Fruit fly (Drosophila melanogaster): ENCODE measurements around the gene PH4alphaSG1.

PH4alphaSG1 gene

dm6 chr3R:30536432-30536831, 31.0 kb upstream of the PH4alphaSG1 start (continued):
- peak; percentile 22; the same call in 1 of the 2 replicates for TF ChIP-seq CG31224 (GFP tag; IDR thresholded peaks at IDR 0.05)
- peak; percentile 31; the same call in 1 of the 2 replicates for TF ChIP-seq Ptx1 (GFP tag; IDR thresholded peaks at IDR 0.05)
- TF ChIP-seq Xbp1 (GFP tag; optimal IDR thresholded peaks at IDR 0.05): peak; percentile 9
- peak; percentile 42 for TF ChIP-seq Ets65A (GFP tag)
- no peak for TF ChIP-seq CG1792 (GFP tag; optimal IDR thresholded peaks at IDR 0.05)
- peak; percentile 40 for TF ChIP-seq CG1603 (tag; optimal IDR thresholded peaks at IDR 0.05)
- no peak for TF ChIP-seq fd3F (GFP tag; optimal IDR thresholded peaks at IDR 0.05)
- TF ChIP-seq CG10366 (GFP tag; IDR thresholded peaks at IDR 0.05): peak; percentile 13; the same call in 1 of the 2 replicates
- no peak for TF ChIP-seq slou (GFP tag; optimal IDR thresholded peaks at IDR 0.05)
- TF ChIP-seq CG9876 (GFP tag; optimal IDR thresholded peaks at IDR 0.05): no peak
- peak; percentile 11 for TF ChIP-seq Nf-YC (tag; optimal IDR thresholded peaks at IDR 0.05)
- TF ChIP-seq CG6765 (GFP tag; optimal IDR thresholded peaks at IDR 0.05): no peak
- TF ChIP-seq dmrt11E (tag; optimal IDR thresholded peaks at IDR 0.05): no peak
- no peak for TF ChIP-seq CG8281 (tag; optimal IDR thresholded peaks at IDR 0.05)
- TF ChIP-seq Hr51 (GFP tag; optimal IDR thresholded peaks at IDR 0.05): peak in 1 of 2 experiments; percentile 35
- TF ChIP-seq D19A (tag; optimal IDR thresholded peaks at IDR 0.05): no peak
- 0 out of 3 replicates have a peak, but pooled peaks have one; percentile 26 for TF ChIP-seq CG17361 (GFP tag; IDR thresholded peaks at IDR 0.05)
- TF ChIP-seq CG4617 (GFP tag; optimal IDR thresholded peaks at IDR 0.05; ENCODE audit: borderline replicate concordance): no peak
- TF ChIP-seq CG13424 (tag; optimal IDR thresholded peaks at IDR 0.05): peak; percentile 22
- no peak; the same call in 1 of the 2 replicates for TF ChIP-seq H2.0 (GFP tag; IDR thresholded peaks at IDR 0.05)
- no peak; the same call in 1 of the 2 replicates for TF ChIP-seq crol (GFP tag; IDR thresholded peaks at IDR 0.05)
- peak; percentile 28 for TF ChIP-seq Sox102F (GFP tag; optimal IDR thresholded peaks at IDR 0.05)
- no peak for TF ChIP-seq CG2678 (tag; optimal IDR thresholded peaks at IDR 0.05)
- no peak for TF ChIP-seq onecut (GFP tag; IDR thresholded peaks at IDR 0.05)
- 0 out of 2 replicates have a peak, but pooled peaks have one; percentile 19 for TF ChIP-seq CG32767 (GFP tag; IDR thresholded peaks at IDR 0.05)
- peak; percentile 13 for TF ChIP-seq CG30403 (GFP tag; optimal IDR thresholded peaks at IDR 0.05)
- TF ChIP-seq CG10959 (GFP tag; IDR thresholded peaks at IDR 0.05): no peak
- peak in 1 of 2 experiments; percentile 28 for TF ChIP-seq bsh (GFP tag; optimal IDR thresholded peaks at IDR 0.05)
- no peak for TF ChIP-seq ewg (GFP tag; optimal IDR thresholded peaks at IDR 0.05)
- no peak for TF ChIP-seq CG34422 (GFP tag; IDR thresholded peaks at IDR 0.05)
- no peak for TF ChIP-seq gt (GFP tag; IDR thresholded peaks at IDR 0.05)
- TF ChIP-seq lilli (GFP tag; optimal IDR thresholded peaks at IDR 0.05): peak; percentile 11
- no peak for TF ChIP-seq CG15696 (tag; optimal IDR thresholded peaks at IDR 0.05)
- no peak for TF ChIP-seq sens-2 (GFP tag; IDR thresholded peaks at IDR 0.05)
- TF ChIP-seq ase (GFP tag; IDR thresholded peaks at IDR 0.05): no peak
- TF ChIP-seq Dip3 (GFP tag; optimal IDR thresholded peaks at IDR 0.05): peak; percentile 5
- TF ChIP-seq CG6254 (GFP tag; optimal IDR thresholded peaks at IDR 0.05): no peak
- TF ChIP-seq sens (GFP tag): no peak
- TF ChIP-seq Fer2 (tag; optimal IDR thresholded peaks at IDR 0.05): no peak
- no peak for TF ChIP-seq jing (GFP tag; optimal IDR thresholded peaks at IDR 0.05)
- no peak for TF ChIP-seq CG11695 (GFP tag; IDR thresholded peaks at IDR 0.05)
- TF ChIP-seq sc (optimal IDR thresholded peaks at IDR 0.05): no peak
- no peak for TF ChIP-seq sc (GFP tag; optimal IDR thresholded peaks at IDR 0.05)
- no peak for TF ChIP-seq Dek (tag; optimal IDR thresholded peaks at IDR 0.05)
- peak; percentile 7 for TF ChIP-seq Antp (GFP tag; optimal IDR thresholded peaks at IDR 0.05)
- TF ChIP-seq B-H1 (GFP tag; IDR thresholded peaks at IDR 0.05): no peak
- peak; percentile 43 for TF ChIP-seq CG15269 (tag; optimal IDR thresholded peaks at IDR 0.05)
- peak; percentile 17 for TF ChIP-seq Med (GFP tag)
- TF ChIP-seq prd (optimal IDR thresholded peaks at IDR 0.05): no peak
- peak; percentile 40; the same call in 1 of the 3 replicates for TF ChIP-seq prd (GFP tag; IDR thresholded peaks at IDR 0.05)
- peak; percentile 57 for TF ChIP-seq gem (tag; optimal IDR thresholded peaks at IDR 0.05)
- TF ChIP-seq D19B (GFP tag; optimal IDR thresholded peaks at IDR 0.05): no peak
